Fruit fly (Drosophila melanogaster) whole organism, wandering third instar larva: ENCODE measurements around the gene Spn77Bb.

Source experiments
- Abd-B ChIP-seq: fragments of >200 bp; optimal IDR thresholded peaks from 2 replicates; lab custom pipeline; 2017; ENCODE audit warnings: missing biosample characterization, missing genetic modification characterization
- CG9705 ChIP-seq: fragments of 200-800 bp; sonication (Bioruptor generic); optimal IDR thresholded peaks from 2 replicates; lab custom pipeline; 2018; ENCODE audit warnings: missing biosample characterization, mild to moderate bottlenecking, missing genetic modification characterization
- CrebA ChIP-seq: fragments of 200-800 bp; sonication (Bioruptor generic); optimal IDR thresholded peaks from 2 replicates; lab custom pipeline; 2016; ENCODE audit warnings: missing biosample characterization, mild to moderate bottlenecking, missing genetic modification characterization, borderline replicate concordance
- Dif ChIP-seq: fragments of 200-275, 200-300 bp; sonication (Bioruptor generic); optimal IDR thresholded peaks from 2 replicates; lab custom pipeline; 2018; ENCODE audit warnings: missing biosample characterization, missing genetic modification characterization; ENCODE audit not compliant: partially characterized antibody
- Hr83 ChIP-seq: fragments of 200-300 bp; sonication (Bioruptor generic); optimal IDR thresholded peaks from 2 replicates; lab custom pipeline; 2016; ENCODE audit warnings: missing biosample characterization, mild to moderate bottlenecking, missing genetic modification characterization, moderate library complexity; ENCODE audit not compliant: poor library complexity, severe bottlenecking
- Jra ChIP-seq: sonication (Bioruptor generic); optimal IDR thresholded peaks from 2 replicates; lab custom pipeline; 2016; ENCODE audit warnings: missing biosample characterization, missing genetic modification characterization
- Mio ChIP-seq: sonication (Bioruptor generic); optimal IDR thresholded peaks from 2 replicates; lab custom pipeline; 2016; ENCODE audit warnings: missing biosample characterization, missing genetic modification characterization
- Myc ChIP-seq: fragments of >200 bp; optimal IDR thresholded peaks from 2 replicates; lab custom pipeline; 2017
- N ChIP-seq: fragments of >200 bp; optimal IDR thresholded peaks from 2 replicates; lab custom pipeline; 2018; ENCODE audit warnings: missing biosample characterization, missing external identifiers, missing genetic modification characterization
- Rel ChIP-seq, 2 experiments: fragments of 200-800 bp; sonication (Bioruptor generic) in 1 of 2; optimal IDR thresholded peaks; 2 replicates in 1 of 2; 3 replicates in 1 of 2; lab custom pipeline; 2016 to 2019; ENCODE audit warnings: mild to moderate bottlenecking in 2 of 2, missing biosample characterization in 2 of 2, missing genetic modification characterization in 2 of 2, moderate library complexity in 1 of 2
- Vsx2 ChIP-seq: fragments of 200-300, 225-300 bp; sonication (Bioruptor generic); optimal IDR thresholded peaks from 2 replicates; lab custom pipeline; 2018; ENCODE audit warnings: missing biosample characterization, missing genetic modification characterization; ENCODE audit not compliant: partially characterized antibody
- br ChIP-seq: fragments of 200-800 bp; sonication (Bioruptor generic); optimal IDR thresholded peaks from 2 replicates; lab custom pipeline; 2016; ENCODE audit warnings: missing biosample characterization, missing genetic modification characterization
- dsf ChIP-seq: sonication (Bioruptor generic); optimal IDR thresholded peaks from 2 replicates; lab custom pipeline; 2016; ENCODE audit warnings: missing biosample characterization, missing genetic modification characterization, borderline replicate concordance
- ey ChIP-seq: fragments of 200-800 bp; sonication (Bioruptor generic); optimal IDR thresholded peaks from 2 replicates; lab custom pipeline; 2016; ENCODE audit warnings: missing biosample characterization, missing genetic modification characterization
- fru ChIP-seq: fragments of 200-800 bp; sonication (Bioruptor generic); optimal IDR thresholded peaks from 3 replicates; lab custom pipeline; 2016; ENCODE audit warnings: missing biosample characterization, mild to moderate bottlenecking, missing genetic modification characterization
- h ChIP-seq: fragments of 200-800 bp; sonication (Bioruptor generic); optimal IDR thresholded peaks from 3 replicates; lab custom pipeline; 2016; ENCODE audit warnings: missing biosample characterization, mild to moderate bottlenecking, missing genetic modification characterization
- lola ChIP-seq: fragments of >200 bp; optimal IDR thresholded peaks from 2 replicates; lab custom pipeline; 2017; ENCODE audit warnings: missing biosample characterization, missing genetic modification characterization
- pan ChIP-seq: fragments of >200 bp; optimal IDR thresholded peaks from 2 replicates; lab custom pipeline; 2017
- psq ChIP-seq: fragments of 200-800 bp; sonication (Bioruptor generic); optimal IDR thresholded peaks from 3 replicates; lab custom pipeline; 2017; ENCODE audit warnings: missing biosample characterization, mild to moderate bottlenecking, missing genetic modification characterization, moderate library complexity

Spn77Bb gene

dm6 chr3L:20354363-20354762, 33.6 kb downstream of the Spn77Bb start:
- TF ChIP-seq ey (GFP tag; lab: Kevin White, UChicago) (no peak), CrebA (GFP tag; lab: Kevin White, UChicago) (no peak), fru (no peak), Abd-B (GFP tag; lab: Kevin White, UChicago) (no peak), Mio (GFP tag; lab: Kevin White, UChicago) (no peak), lola (GFP tag; lab: Kevin White, UChicago) (no peak)
- TF ChIP-seq, all 38 proteins: peak for 0

dm6 chr3L:20354872-20355271, 34.1 kb downstream of the Spn77Bb start:
- no peak for TF ChIP-seq br (GFP tag; lab: Kevin White, UChicago)
- no peak for TF ChIP-seq Rel (GFP tag; optimal IDR thresholded peaks at IDR 0.05; lab: Kevin White, UChicago)
- peak; percentile 2 for TF ChIP-seq Rel (tag; optimal IDR thresholded peaks at IDR 0.05; lab: Kevin White, UChicago)

- no peak for TF ChIP-seq br (GFP tag; lab: Kevin White, UChicago)
- TF ChIP-seq Rel (GFP tag; optimal IDR thresholded peaks at IDR 0.05; lab: Kevin White, UChicago), result no peak
- TF ChIP-seq Rel (tag; optimal IDR thresholded peaks at IDR 0.05; lab: Kevin White, UChicago), result peak; percentile 12
- TF ChIP-seq Vsx2 (GFP tag; lab: Kevin White, UChicago), result peak; percentile 75
- TF ChIP-seq, all 38 proteins: peak for 2
Observed at dm6 chr3L:20356613-20357012, 35.9 kb downstream of the Spn77Bb start, which contains the start of gene kin17. kin17 (plus strand) TSS chr3L:20356807.

DNA sequence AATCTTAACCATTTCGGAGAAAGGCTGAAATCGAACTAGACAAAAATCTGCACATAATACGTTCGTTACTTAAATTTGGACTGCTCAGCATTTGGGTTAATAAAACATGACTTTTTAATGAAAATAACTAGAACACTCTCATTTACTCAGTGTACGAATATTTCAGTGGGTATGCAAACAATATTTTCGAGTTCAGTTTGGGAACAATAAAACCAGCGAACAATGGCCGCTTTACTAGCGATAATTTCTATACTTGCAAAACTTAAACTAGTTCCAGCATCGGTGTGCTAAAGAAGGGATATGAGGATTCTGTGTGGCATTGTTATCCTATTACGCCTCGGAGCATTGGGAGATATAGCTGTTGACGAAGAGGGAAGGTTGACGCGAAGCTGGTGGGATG, 37.5 kb downstream of the Spn77Bb start, which contains the start of gene CG5665:
Gene CG5665, plus strand, starts transcription at position 301 of the 400 bp plus-strand sequence.
- TF ChIP-seq dsf (GFP tag; lab: Kevin White, UChicago), result no peak
- TF ChIP-seq Vsx2 (GFP tag; lab: Kevin White, UChicago), result no peak
- no peak for TF ChIP-seq psq (GFP tag; lab: Kevin White, UChicago)
- TF ChIP-seq CrebA (GFP tag; lab: Kevin White, UChicago), result no peak
- no peak for TF ChIP-seq ey (GFP tag; lab: Kevin White, UChicago)

DNA sequence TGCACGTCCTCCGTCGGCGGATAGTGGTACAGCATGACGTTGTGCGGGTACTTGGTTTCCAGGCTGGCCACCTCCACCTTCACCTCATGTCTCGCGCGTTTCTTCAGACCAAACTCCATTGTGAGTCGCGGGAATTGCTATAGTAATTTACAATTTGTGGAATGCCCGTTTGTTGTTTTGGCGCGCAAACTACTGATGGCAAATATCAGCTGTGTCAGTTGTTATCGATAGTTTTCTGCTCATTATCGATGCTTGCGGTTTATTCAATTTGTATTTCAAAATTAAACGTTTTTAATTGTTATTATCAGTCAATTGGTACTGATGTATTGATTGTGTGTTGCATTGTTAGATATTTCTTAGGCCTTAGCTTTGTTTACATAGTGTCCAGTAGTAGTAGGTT, 40.6 kb downstream of the Spn77Bb start, which contains the start of gene Prim2:
Gene Prim2, minus strand, starts transcription at position 197 of the 400 bp plus-strand sequence.
- TF ChIP-seq Mio (GFP tag; lab: Kevin White, UChicago) (no peak), pan (lab: Kevin White, UChicago) (no peak), br (GFP tag; lab: Kevin White, UChicago) (no peak), Rel (GFP tag; optimal IDR thresholded peaks at IDR 0.05; lab: Kevin White, UChicago) (no peak), Rel (tag; optimal IDR thresholded peaks at IDR 0.05; lab: Kevin White, UChicago) (peak; percentile 71)

- TF ChIP-seq h (GFP tag; lab: Kevin White, UChicago) (peak; percentile 89), Dif (GFP tag; lab: Kevin White, UChicago) (peak; percentile 2), Mio (GFP tag; lab: Kevin White, UChicago) (no peak), Rel (GFP tag; optimal IDR thresholded peaks at IDR 0.05; lab: Kevin White, UChicago) (no peak), Rel (tag; optimal IDR thresholded peaks at IDR 0.05; lab: Kevin White, UChicago) (peak; percentile 33)
Observed at dm6 chr3L:20366074-20366473, 45.3 kb downstream of the Spn77Bb start.

- no peak for TF ChIP-seq Mio (GFP tag; lab: Kevin White, UChicago)
- TF ChIP-seq Abd-B (GFP tag; lab: Kevin White, UChicago), result no peak
- no peak for TF ChIP-seq Rel (GFP tag; optimal IDR thresholded peaks at IDR 0.05; lab: Kevin White, UChicago)
- no peak for TF ChIP-seq Rel (tag; optimal IDR thresholded peaks at IDR 0.05; lab: Kevin White, UChicago)
- peak; percentile 40 for TF ChIP-seq Dif (GFP tag; lab: Kevin White, UChicago)
- no peak for TF ChIP-seq CG9705 (GFP tag; lab: Kevin White, UChicago)
Observed at dm6 chr3L:20366674-20367372, 46.1 kb downstream of the Spn77Bb start, which contains the start of the genes Toll-9 and in. Toll-9 (minus strand) TSS chr3L:20366724. in (plus strand) TSS chr3L:20367198.

- TF ChIP-seq br (GFP tag; lab: Kevin White, UChicago) (no peak), ey (GFP tag; lab: Kevin White, UChicago) (no peak), CrebA (GFP tag; lab: Kevin White, UChicago) (no peak), Hr83 (GFP tag; lab: Kevin White, UChicago) (no peak), Myc (lab: Kevin White, UChicago) (no peak), psq (GFP tag; lab: Kevin White, UChicago) (no peak), Jra (no peak), N (no peak), fru (no peak)
- TF ChIP-seq, all 38 proteins: peak for 0
Observed at dm6 chr3L:20370013-20370412, 49.3 kb downstream of the Spn77Bb start, which contains the start of gene CG13247. CG13247 (plus strand) TSS chr3L:20370313.
